Worm (Caenorhabditis elegans): ENCODE measurements around the gene T01B4.3.

T01B4.3 gene

ce11 chrX:16298173-16298572, 19.4 kb downstream of the T01B4.3 start (continued):
- TF ChIP-seq hlh-17 (GFP tag; optimal IDR thresholded peaks at IDR 0.05; ENCODE audit: borderline replicate concordance) = no peak
- TF ChIP-seq F16B12.6 (tag; optimal IDR thresholded peaks at IDR 0.05) = peak; percentile 20
- no peak for TF ChIP-seq mab-9 (GFP tag; IDR thresholded peaks at IDR 0.05)
- peak; percentile 12 for TF ChIP-seq fkh-8 (tag; optimal IDR thresholded peaks at IDR 0.05)
- peak; percentile 65 for TF ChIP-seq irx-1 (tag; optimal IDR thresholded peaks at IDR 0.05)
- TF ChIP-seq dpl-1 (GFP tag; optimal IDR thresholded peaks at IDR 0.05) = peak in 1 of 3 experiments; percentile 6
- peak; percentile 78 for TF ChIP-seq nhr-71 (tag; optimal IDR thresholded peaks at IDR 0.05)
- no peak for TF ChIP-seq vab-15 (tag; optimal IDR thresholded peaks at IDR 0.05)
- peak; percentile 70 for TF ChIP-seq lin-14 (GFP tag; optimal IDR thresholded peaks at IDR 0.05)
- TF ChIP-seq Y116A8C.19 (tag; optimal IDR thresholded peaks at IDR 0.05; ENCODE audit: borderline replicate concordance) = no peak
- TF ChIP-seq snpc-4 (tag; optimal IDR thresholded peaks at IDR 0.05) = peak; percentile 70
- peak; percentile 49 for TF ChIP-seq C16A3.4 (tag; optimal IDR thresholded peaks at IDR 0.05)
- TF ChIP-seq nhr-84 (tag; optimal IDR thresholded peaks at IDR 0.05) = no peak
- no peak for TF ChIP-seq fkh-4 (tag; optimal IDR thresholded peaks at IDR 0.05; ENCODE audit: borderline replicate concordance)
- TF ChIP-seq lir-3 (tag; optimal IDR thresholded peaks at IDR 0.05; ENCODE audit: poor library complexity) = peak; percentile 48
- peak; percentile 59 for TF ChIP-seq nhr-90 (tag; optimal IDR thresholded peaks at IDR 0.05; ENCODE audit: poor library complexity)
- no peak for TF ChIP-seq lin-39 (tag; optimal IDR thresholded peaks at IDR 0.05)

ce11 chrX:16297123-16297522, 20.4 kb downstream of the T01B4.3 start:
- TF ChIP-seq efl-1 (optimal IDR thresholded peaks at IDR 0.05) (no peak), efl-1 (GFP tag; optimal IDR thresholded peaks at IDR 0.05 in 1 of 2) (peak in 1 of 2 experiments; percentile 60), pag-3 (tag; optimal IDR thresholded peaks at IDR 0.05; ENCODE audit: borderline replicate concordance, insufficient read depth) (no peak), lin-14 (GFP tag; optimal IDR thresholded peaks at IDR 0.05) (peak; percentile 37)

- TF ChIP-seq hpl-2 (GFP tag; optimal IDR thresholded peaks at IDR 0.05) = no peak
- TF ChIP-seq hlh-4 (tag; optimal IDR thresholded peaks at IDR 0.05) = no peak
- no peak for TF ChIP-seq jun-1 (tag; optimal IDR thresholded peaks at IDR 0.05)
- no peak for TF ChIP-seq lsy-2 (tag; optimal IDR thresholded peaks at IDR 0.05)
- TF ChIP-seq fkh-4 (tag; optimal IDR thresholded peaks at IDR 0.05; ENCODE audit: borderline replicate concordance) = no peak
- no peak for TF ChIP-seq snpc-4 (tag; optimal IDR thresholded peaks at IDR 0.05)
- no peak for TF ChIP-seq mef-2 (tag; optimal IDR thresholded peaks at IDR 0.05)
- TF ChIP-seq vab-15 (tag; optimal IDR thresholded peaks at IDR 0.05) = no peak
- no peak for TF ChIP-seq snu-23 (GFP tag; optimal IDR thresholded peaks at IDR 0.05)
- TF ChIP-seq pqm-1 (tag; optimal IDR thresholded peaks at IDR 0.05) = no peak
- TF ChIP-seq nhr-20 (tag; optimal IDR thresholded peaks at IDR 0.05) = no peak
- TF ChIP-seq mdl-1 (tag; optimal IDR thresholded peaks at IDR 0.05) = no peak
- no peak for TF ChIP-seq unc-62 (GFP tag; optimal IDR thresholded peaks at IDR 0.05)
- no peak for TF ChIP-seq ztf-11 (tag; optimal IDR thresholded peaks at IDR 0.05)
- TF ChIP-seq lin-14 (GFP tag; optimal IDR thresholded peaks at IDR 0.05) = no peak
- TF ChIP-seq efl-3 (GFP tag; optimal IDR thresholded peaks at IDR 0.05) = no peak
- TF ChIP-seq sptf-1 (tag; optimal IDR thresholded peaks at IDR 0.05) = no peak
- no peak for TF ChIP-seq tbx-2 (tag; optimal IDR thresholded peaks at IDR 0.05)
- no peak for TF ChIP-seq nhr-84 (tag; optimal IDR thresholded peaks at IDR 0.05)
Observed at ce11 chrX:16292933-16293332, 24.6 kb downstream of the T01B4.3 start, which contains the start of gene F52E10.4. TSS of gene F52E10.4 (minus strand) at chrX:16293033.

ce11 chrX:16290536-16290935, 27.0 kb downstream of the T01B4.3 start:
- TF ChIP-seq F16B12.6 (tag; optimal IDR thresholded peaks at IDR 0.05) (no peak), snu-23 (GFP tag; optimal IDR thresholded peaks at IDR 0.05) (peak; percentile 15), nhr-20 (tag; optimal IDR thresholded peaks at IDR 0.05) (peak; percentile 58), nhr-85 (tag) (peak; percentile 78), snpc-4 (tag; optimal IDR thresholded peaks at IDR 0.05) (peak; percentile 14), mab-9 (GFP tag; IDR thresholded peaks at IDR 0.05) (no peak), nhr-19 (GFP tag; conservative IDR thresholded peaks at IDR 0.05) (no peak), mdl-1 (tag; optimal IDR thresholded peaks at IDR 0.05) (peak in 1 of 2 experiments; percentile 52), lin-14 (GFP tag; optimal IDR thresholded peaks at IDR 0.05) (peak; percentile 68), lin-35 (GFP tag; optimal IDR thresholded peaks at IDR 0.05) (peak in 1 of 2 experiments; percentile 22), nhr-71 (tag; optimal IDR thresholded peaks at IDR 0.05) (peak; percentile 22), blmp-1 (tag; optimal IDR thresholded peaks at IDR 0.05) (peak; percentile 22), elt-3 (tag; optimal IDR thresholded peaks at IDR 0.05) (peak in 4 of 6 experiments; percentile 13 to 55 (median 30))

All from whole organism, L1 larva.